Fruit fly (Drosophila melanogaster): ENCODE results near the gene eg.

The eg gene

DNA sequence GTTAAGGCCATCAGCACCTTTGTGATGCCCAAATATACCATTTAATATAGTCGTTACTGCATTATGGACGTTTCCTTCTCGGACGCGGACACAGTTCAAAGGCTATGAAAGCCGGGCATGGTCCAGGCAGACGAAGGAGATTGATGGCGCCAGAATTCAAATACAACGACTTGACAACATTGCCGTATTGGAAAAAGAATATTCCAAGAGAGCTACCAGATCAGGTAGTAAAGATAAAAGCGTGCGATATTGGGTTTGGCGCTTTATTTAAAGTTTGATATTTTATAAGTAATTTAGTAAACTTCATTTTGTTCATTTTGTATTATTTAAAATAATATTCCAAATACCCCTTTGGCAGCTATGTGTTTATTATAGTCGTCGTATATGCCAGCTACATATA, 34.6 kb upstream of the eg start:
- TF ChIP-seq CG6276 (GFP tag; optimal IDR thresholded peaks at IDR 0.05) (no peak), eg (GFP tag; IDR thresholded peaks at IDR 0.05) (no peak), CG32006 (GFP tag; optimal IDR thresholded peaks at IDR 0.05) (no peak), Eip75B (GFP tag; optimal IDR thresholded peaks at IDR 0.05) (no peak), CG11762 (GFP tag; optimal IDR thresholded peaks at IDR 0.05; ENCODE audit: insufficient read depth) (no peak), Eip93F (GFP tag; optimal IDR thresholded peaks at IDR 0.05) (no peak), CG6854 (GFP tag; optimal IDR thresholded peaks at IDR 0.05) (no peak), Hr38 (GFP tag; optimal IDR thresholded peaks at IDR 0.05) (no peak), CG16779 (tag; optimal IDR thresholded peaks at IDR 0.05) (no peak), CG8119 (GFP tag; IDR thresholded peaks at IDR 0.05) (no peak), CG4318 (GFP tag; optimal IDR thresholded peaks at IDR 0.05) (no peak), salr (GFP tag; optimal IDR thresholded peaks at IDR 0.05) (no peak), ss (GFP tag; optimal IDR thresholded peaks at IDR 0.05) (no peak), CG7368 (GFP tag; optimal IDR thresholded peaks at IDR 0.05) (no peak), CG3032 (tag; optimal IDR thresholded peaks at IDR 0.05) (no peak), spab (GFP tag; optimal IDR thresholded peaks at IDR 0.05) (no peak), CG1621 (tag; optimal IDR thresholded peaks at IDR 0.05) (no peak), acj6 (GFP tag; optimal IDR thresholded peaks at IDR 0.05) (no peak), CG6163 (GFP tag; IDR thresholded peaks at IDR 0.05) (no peak)

DNA sequence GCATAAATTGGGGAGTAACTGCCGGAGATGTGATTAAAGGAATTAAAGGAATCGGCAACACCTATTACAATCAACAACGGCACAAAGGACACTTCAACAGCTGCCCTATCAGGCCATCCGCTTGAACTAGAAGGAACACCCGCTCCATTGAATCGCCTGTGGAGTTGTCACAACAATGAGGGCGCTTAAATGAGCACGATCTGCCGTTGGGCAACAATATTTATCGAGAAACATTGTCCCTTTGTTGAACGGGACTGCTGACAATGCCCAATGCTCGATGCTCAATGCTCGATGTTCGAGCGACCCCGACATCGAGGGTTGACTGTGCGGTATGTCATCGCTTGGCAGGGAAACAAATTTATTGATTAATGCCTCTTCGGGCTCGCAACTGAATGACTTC, 20.6 kb upstream of the eg start:
- TF ChIP-seq svp (GFP tag) (peak; percentile 15), topi (GFP tag; optimal IDR thresholded peaks at IDR 0.05) (no peak)

DNA sequence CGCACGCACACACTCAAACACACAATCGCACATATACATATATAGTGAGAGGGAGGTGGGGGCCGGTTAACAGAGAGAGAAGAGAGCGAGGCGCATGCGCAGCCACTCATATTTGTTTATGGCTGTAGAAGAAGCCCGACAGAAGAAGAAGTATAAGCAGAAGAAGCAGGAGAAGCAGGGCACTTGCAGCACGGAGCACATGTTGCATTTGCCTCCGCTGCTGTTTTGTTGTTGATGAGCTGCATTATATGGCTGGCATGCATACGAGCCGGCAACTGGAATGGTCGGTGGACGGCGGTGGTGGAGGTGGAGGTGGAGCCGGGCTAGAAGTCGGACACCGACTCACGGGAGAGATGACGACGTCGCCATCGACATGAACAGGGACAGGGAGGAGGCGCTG, 8.1 kb upstream of the eg start:
- TF ChIP-seq Gug (GFP tag; IDR thresholded peaks at IDR 0.05) (no peak), CG10631 (GFP tag; optimal IDR thresholded peaks at IDR 0.05) (no peak), dsx (GFP tag; optimal IDR thresholded peaks at IDR 0.05; ENCODE audit: poor library complexity, severe bottlenecking) (peak; percentile 28), CG6854 (GFP tag; optimal IDR thresholded peaks at IDR 0.05) (no peak), CG10669 (GFP tag; optimal IDR thresholded peaks at IDR 0.05) (no peak), CG16779 (tag; optimal IDR thresholded peaks at IDR 0.05) (no peak), ss (GFP tag; optimal IDR thresholded peaks at IDR 0.05) (peak in 1 of 2 experiments; percentile 20), eg (GFP tag; IDR thresholded peaks at IDR 0.05) (no peak)

DNA sequence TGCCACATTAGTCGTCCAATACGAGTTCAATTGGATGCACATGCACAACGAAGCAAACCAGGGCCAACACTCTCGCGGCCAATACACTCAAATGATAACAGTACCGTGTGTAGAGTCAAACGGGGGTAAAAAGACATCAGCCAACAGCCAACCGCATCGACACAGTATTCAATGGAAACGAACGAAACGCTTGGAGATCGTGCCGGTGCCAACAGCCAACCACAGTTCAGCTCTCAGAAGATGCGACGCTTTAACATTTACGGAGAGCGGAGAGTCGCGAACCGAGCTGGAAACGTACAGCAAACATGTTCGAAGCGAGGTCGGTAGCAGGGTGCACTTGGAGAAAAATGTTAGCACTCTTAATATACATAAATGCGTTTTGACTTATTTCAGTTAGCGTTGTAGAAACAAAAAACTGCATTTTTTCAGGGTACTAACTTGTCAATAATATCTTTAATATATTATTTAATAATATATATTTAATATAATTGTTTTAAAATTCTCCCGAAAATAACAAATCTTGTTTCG, 436 bp upstream of the eg start:
- peak; percentile 66 for TF ChIP-seq CG8632 (GFP tag; optimal IDR thresholded peaks at IDR 0.05)
- peak; percentile 68 for TF ChIP-seq OdsH (GFP tag; optimal IDR thresholded peaks at IDR 0.05)
- TF ChIP-seq Eip75B (GFP tag; optimal IDR thresholded peaks at IDR 0.05), result peak; percentile 22
- TF ChIP-seq Eip78C (GFP tag), result peak; percentile 68
- TF ChIP-seq CG16779 (tag; optimal IDR thresholded peaks at IDR 0.05), result peak; percentile 46
- TF ChIP-seq CG11762 (GFP tag; optimal IDR thresholded peaks at IDR 0.05; ENCODE audit: insufficient read depth), result peak; percentile 16
- TF ChIP-seq ss (GFP tag; optimal IDR thresholded peaks at IDR 0.05), result peak in 1 of 2 experiments; percentile 66
- peak; percentile 11 for TF ChIP-seq vri (GFP tag; optimal IDR thresholded peaks at IDR 0.05)
- peak; percentile 51 for TF ChIP-seq CG6276 (GFP tag; optimal IDR thresholded peaks at IDR 0.05)
- no peak for TF ChIP-seq Eip93F (GFP tag; optimal IDR thresholded peaks at IDR 0.05)
- TF ChIP-seq esn (GFP tag; optimal IDR thresholded peaks at IDR 0.05), result peak; percentile 55
- TF ChIP-seq CG10669 (GFP tag; optimal IDR thresholded peaks at IDR 0.05), result peak; percentile 51
- TF ChIP-seq CG11902 (GFP tag; optimal IDR thresholded peaks at IDR 0.05), result peak; percentile 19
- peak; percentile 33 for TF ChIP-seq Hr39 (GFP tag; optimal IDR thresholded peaks at IDR 0.05)
- peak; percentile 28 for TF ChIP-seq CG1621 (tag; optimal IDR thresholded peaks at IDR 0.05)
- no peak for TF ChIP-seq Ets21C (GFP tag; optimal IDR thresholded peaks at IDR 0.05)
- TF ChIP-seq fd85E (GFP tag; optimal IDR thresholded peaks at IDR 0.05), result no peak
- TF ChIP-seq achi (GFP tag; optimal IDR thresholded peaks at IDR 0.05), result peak; percentile 72
- peak; percentile 62 for TF ChIP-seq spab (GFP tag; optimal IDR thresholded peaks at IDR 0.05)
- peak; percentile 36 for TF ChIP-seq Smox (GFP tag; optimal IDR thresholded peaks at IDR 0.05)
- peak; percentile 52 for TF ChIP-seq CG6808 (GFP tag; optimal IDR thresholded peaks at IDR 0.05)
- TF ChIP-seq CG8319 (GFP tag; optimal IDR thresholded peaks at IDR 0.05), result no peak
- peak; percentile 36 for TF ChIP-seq dac (GFP tag; optimal IDR thresholded peaks at IDR 0.05)
- TF ChIP-seq cyc (GFP tag; optimal IDR thresholded peaks at IDR 0.05), result peak; percentile 46
- TF ChIP-seq dsx (GFP tag; optimal IDR thresholded peaks at IDR 0.05; ENCODE audit: poor library complexity, severe bottlenecking), result peak; percentile 61
- TF ChIP-seq CG7368 (GFP tag; optimal IDR thresholded peaks at IDR 0.05), result no peak
- TF ChIP-seq CG31627 (GFP tag; optimal IDR thresholded peaks at IDR 0.05), result peak; percentile 23
- TF ChIP-seq CG10631 (GFP tag; optimal IDR thresholded peaks at IDR 0.05), result peak; percentile 70
- TF ChIP-seq fd59A (GFP tag; optimal IDR thresholded peaks at IDR 0.05), result peak; percentile 22
- peak; percentile 52 for TF ChIP-seq CG6792 (GFP tag; optimal IDR thresholded peaks at IDR 0.05)
- TF ChIP-seq acj6 (GFP tag; optimal IDR thresholded peaks at IDR 0.05), result peak; percentile 73
- peak; percentile 53 for TF ChIP-seq CG4318 (GFP tag; optimal IDR thresholded peaks at IDR 0.05)
- peak; percentile 88 for TF ChIP-seq CG6163 (GFP tag; IDR thresholded peaks at IDR 0.05)
